Fruit fly (Drosophila melanogaster): ENCODE data around the gene Patsas.

- no peak for TF ChIP-seq h (optimal IDR thresholded peaks at IDR 0.05)
- no peak for TF ChIP-seq Myc (optimal IDR thresholded peaks at IDR 0.05)
- TF ChIP-seq psq (optimal IDR thresholded peaks at IDR 0.05) = no peak
- TF ChIP-seq insv (optimal IDR thresholded peaks at IDR 0.05) = no peak
- TF ChIP-seq Sin3A (optimal IDR thresholded peaks at IDR 0.05) = no peak
Measured at dm6 chr2L:12092719-12093118, 10.4 kb downstream of the Patsas start.
